Fruit fly (Drosophila melanogaster) whole organism, embryonic: ENCODE results near the gene Iris.

Source experiments
- Asciz ChIP-seq: fragments of 200-800 bp; sonication (Bioruptor generic); optimal IDR thresholded peaks from 2 replicates; lab custom pipeline; 2017; ENCODE audit warnings: missing biosample characterization, mild to moderate bottlenecking, missing genetic modification characterization, missing genetic modification reagents
- Bdp1 ChIP-seq: fragments of 200-800 bp; sonication (Bioruptor generic); optimal IDR thresholded peaks from 3 replicates; lab custom pipeline; 2016; ENCODE audit warnings: missing biosample characterization, missing genetic modification characterization
- Bteb2 ChIP-seq: fragments of 200-800 bp; sonication (Bioruptor generic); optimal IDR thresholded peaks from 2 replicates; lab custom pipeline; 2016; ENCODE audit warnings: missing biosample characterization, missing genetic modification characterization
- CG11247 ChIP-seq: fragments of 200-800 bp; sonication (Bioruptor generic); IDR thresholded peaks from 2 replicates; pipeline ENCODE4 v1.3.6; 2022; ENCODE audit warnings: missing biosample characterization, missing genetic modification characterization
- CG11695 ChIP-seq: fragments of 200-800 bp; sonication (Bioruptor generic); IDR thresholded peaks from 3 replicates; pipeline ENCODE4 v1.3.6; 2022; ENCODE audit warnings: missing biosample characterization, missing genetic modification characterization
- CG12942 ChIP-seq: fragments of 200-800 bp; sonication (Bioruptor generic); optimal IDR thresholded peaks from 3 replicates; lab custom pipeline; 2016; ENCODE audit warnings: missing biosample characterization, missing genetic modification characterization
- CG13775 ChIP-seq: fragments of 200-800 bp; sonication (Bioruptor generic); optimal IDR thresholded peaks from 3 replicates; lab custom pipeline; 2017; ENCODE audit warnings: missing biosample characterization, mild to moderate bottlenecking, missing genetic modification characterization
- CG14860 ChIP-seq: fragments of 200-800 bp; sonication (Bioruptor generic); IDR thresholded peaks from 3 replicates; pipeline ENCODE4 v1.3.6; 2022; ENCODE audit warnings: missing biosample characterization, missing genetic modification characterization; ENCODE audit not compliant: partially characterized antibody
- CG16863 ChIP-seq: fragments of 200-800 bp; sonication (Bioruptor generic); optimal IDR thresholded peaks from 3 replicates; lab custom pipeline; 2016; ENCODE audit warnings: missing biosample characterization, missing genetic modification characterization
- CG2678 ChIP-seq: fragments of 200-800 bp; sonication (Bioruptor generic); optimal IDR thresholded peaks from 3 replicates; lab custom pipeline; 2019; ENCODE audit warnings: missing biosample characterization, mild to moderate bottlenecking, missing genetic modification characterization, moderate library complexity
- CG3281 ChIP-seq: fragments of 200-800 bp; sonication (Bioruptor generic); optimal IDR thresholded peaks from 3 replicates; lab custom pipeline; 2017; ENCODE audit warnings: missing biosample characterization, mild to moderate bottlenecking, missing genetic modification characterization
- CG34224 ChIP-seq: fragments of 200-800 bp; sonication (Bioruptor generic); IDR thresholded peaks from 3 replicates; pipeline ENCODE4 v1.3.6; 2022; ENCODE audit warnings: missing biosample characterization, missing genetic modification characterization; ENCODE audit not compliant: partially characterized antibody
- CG3847 ChIP-seq: fragments of 200-800 bp; sonication (Bioruptor generic); IDR thresholded peaks from 2 replicates; pipeline ENCODE4 v1.3.6; 2022; ENCODE audit warnings: missing biosample characterization, missing genetic modification characterization
- CG42726 ChIP-seq: fragments of 200-800 bp; sonication (Bioruptor generic); IDR thresholded peaks from 2 replicates; pipeline ENCODE4 v1.3.6; 2022; ENCODE audit warnings: missing biosample characterization, missing genetic modification characterization; ENCODE audit not compliant: partially characterized antibody
- CG4424 ChIP-seq: fragments of 200-800 bp; sonication (Bioruptor generic); optimal IDR thresholded peaks from 3 replicates; lab custom pipeline; 2016; ENCODE audit warnings: missing biosample characterization, missing genetic modification characterization
- CG7271 ChIP-seq: fragments of 200-800 bp; sonication (Bioruptor generic); optimal IDR thresholded peaks from 2 replicates; lab custom pipeline; 2018; ENCODE audit warnings: missing biosample characterization, mild to moderate bottlenecking, missing genetic modification characterization, moderate library complexity
- CG7786 ChIP-seq: fragments of 200-800 bp; sonication (Bioruptor generic); optimal IDR thresholded peaks from 2 replicates; lab custom pipeline; 2016; ENCODE audit warnings: missing biosample characterization, missing genetic modification characterization
- CG7963 ChIP-seq: fragments of 200-800 bp; sonication (Bioruptor generic); IDR thresholded peaks from 3 replicates; pipeline ENCODE4 v1.3.6; 2022; ENCODE audit warnings: missing biosample characterization, missing genetic modification characterization; ENCODE audit not compliant: partially characterized antibody
- CG7987 ChIP-seq: fragments of 200-800 bp; sonication (Bioruptor generic); optimal IDR thresholded peaks from 2 replicates; lab custom pipeline; 2018; ENCODE audit warnings: missing biosample characterization, mild to moderate bottlenecking, missing genetic modification characterization, moderate library complexity
- CG9609 ChIP-seq: fragments of 200-800 bp; sonication (Bioruptor generic); optimal IDR thresholded peaks from 3 replicates; lab custom pipeline; 2016; ENCODE audit warnings: missing biosample characterization, missing genetic modification characterization
- CTCF ChIP-seq: fragments of 200-800 bp; sonication (Bioruptor generic); optimal IDR thresholded peaks from 2 replicates; lab custom pipeline; 2017; ENCODE audit warnings: missing biosample characterization, mild to moderate bottlenecking, missing genetic modification characterization, moderate library complexity
- Drgx ChIP-seq: fragments of 200-800 bp; sonication (Bioruptor generic); IDR thresholded peaks from 2 replicates; pipeline ENCODE4 v1.3.6; 2022; ENCODE audit warnings: missing biosample characterization, missing genetic modification characterization
- E2f2 ChIP-seq: fragments of 200-800 bp; sonication (Bioruptor generic); IDR thresholded peaks from 2 replicates; pipeline ENCODE4 v1.3.6; 2022; ENCODE audit warnings: missing biosample characterization, missing genetic modification characterization
- Ets97D ChIP-seq: fragments of 200-800 bp; sonication (Bioruptor generic); optimal IDR thresholded peaks from 3 replicates; lab custom pipeline; 2016; ENCODE audit warnings: missing biosample characterization, missing genetic modification characterization
- Gug ChIP-seq: fragments of 200-800 bp; sonication (Bioruptor generic); IDR thresholded peaks from 4 replicates; pipeline ENCODE4 v1.3.6; 2022; ENCODE audit warnings: missing biosample characterization, missing genetic modification characterization
- HLH3B ChIP-seq: fragments of 200-800 bp; sonication (Bioruptor generic); IDR thresholded peaks from 2 replicates; pipeline ENCODE4 v1.3.6; 2022; ENCODE audit warnings: missing biosample characterization, missing genetic modification characterization
- HmgD ChIP-seq: fragments of 200-800 bp; sonication (Bioruptor generic); optimal IDR thresholded peaks from 3 replicates; lab custom pipeline; 2016; ENCODE audit warnings: missing biosample characterization, missing genetic modification characterization
- Ravus ChIP-seq: fragments of 200-800 bp; sonication (Bioruptor generic); IDR thresholded peaks from 2 replicates; pipeline ENCODE4 v1.3.6; 2022; ENCODE audit warnings: missing biosample characterization, missing genetic modification characterization
- Rx ChIP-seq: fragments of 200-800 bp; sonication (Bioruptor generic); IDR thresholded peaks from 2 replicates; pipeline ENCODE4 v1.3.6; 2022; ENCODE audit warnings: missing biosample characterization, missing genetic modification characterization
- Six4 ChIP-seq: fragments of 200-800 bp; sonication (Bioruptor generic); optimal IDR thresholded peaks from 2 replicates; lab custom pipeline; 2016; ENCODE audit warnings: missing biosample characterization, missing genetic modification characterization
- Sry-δ ChIP-seq: fragments of 200-800 bp; sonication (Bioruptor generic); optimal IDR thresholded peaks from 2 replicates; lab custom pipeline; 2016; ENCODE audit warnings: missing biosample characterization, missing genetic modification characterization
- Trl ChIP-seq, 3 experiments: fragments of >200 bp in 2 of 3; fragments of 200-800 bp in 1 of 3; sonication (Bioruptor generic) in 1 of 3; optimal IDR thresholded peaks; 2 replicates in 1 of 3; 3 replicates in 2 of 3; lab custom pipeline; 2016 to 2017; ENCODE audit warnings: missing biosample characterization in 1 of 3, missing genetic modification characterization in 1 of 3
- al ChIP-seq: fragments of 200-800 bp; sonication (Bioruptor generic); IDR thresholded peaks from 2 replicates; pipeline ENCODE4 v1.3.6; 2022; ENCODE audit warnings: missing biosample characterization, missing genetic modification characterization
- ato ChIP-seq: fragments of 200-800 bp; sonication (Bioruptor generic); IDR thresholded peaks from 2 replicates; pipeline ENCODE4 v1.3.6; 2022; ENCODE audit warnings: missing biosample characterization, missing genetic modification characterization; ENCODE audit not compliant: partially characterized antibody
- bbx ChIP-seq: fragments of 200-800 bp; sonication (Bioruptor generic); IDR thresholded peaks from 2 replicates; pipeline ENCODE4 v1.3.6; 2022; ENCODE audit warnings: missing biosample characterization, missing genetic modification characterization; ENCODE audit not compliant: partially characterized antibody
- chinmo ChIP-seq: fragments of 200-800 bp; sonication (Bioruptor generic); IDR thresholded peaks from 4 replicates; pipeline ENCODE4 v1.3.6; 2022; ENCODE audit warnings: missing biosample characterization, missing genetic modification characterization; ENCODE audit not compliant: partially characterized antibody
- corto ChIP-seq: fragments of 200-800 bp; sonication (Bioruptor generic); optimal IDR thresholded peaks from 2 replicates; lab custom pipeline; 2016; ENCODE audit warnings: missing biosample characterization, mild to moderate bottlenecking, missing genetic modification characterization, moderate library complexity
- crol ChIP-seq: fragments of 200-800 bp; sonication (Bioruptor generic); IDR thresholded peaks from 2 replicates; pipeline ENCODE4 v1.3.6; 2022; ENCODE audit warnings: missing biosample characterization, missing genetic modification characterization
- disco-r ChIP-seq: fragments of 200-800 bp; sonication (Bioruptor generic); optimal IDR thresholded peaks from 2 replicates; lab custom pipeline; 2016; ENCODE audit warnings: missing biosample characterization, missing genetic modification characterization
- dm ChIP-seq: fragments of 200-800 bp; sonication (Bioruptor generic); optimal IDR thresholded peaks from 3 replicates; lab custom pipeline; 2016; ENCODE audit warnings: missing biosample characterization, missing genetic modification characterization
- exex ChIP-seq: fragments of 200-800 bp; sonication (Bioruptor generic); optimal IDR thresholded peaks from 4 replicates; lab custom pipeline; 2018; ENCODE audit warnings: missing biosample characterization, mild to moderate bottlenecking, missing genetic modification characterization, moderate library complexity
- ftz-f1 ChIP-seq: fragments of 200-800 bp; sonication (Bioruptor generic); optimal IDR thresholded peaks from 2 replicates; lab custom pipeline; 2016; ENCODE audit warnings: missing biosample characterization, missing genetic modification characterization
- jing ChIP-seq: fragments of 200-800 bp; sonication (Bioruptor generic); optimal IDR thresholded peaks from 2 replicates; lab custom pipeline; 2018; ENCODE audit warnings: missing biosample characterization, mild to moderate bottlenecking, missing genetic modification characterization
- lbe ChIP-seq: fragments of 200-800 bp; sonication (Bioruptor generic); optimal IDR thresholded peaks from 2 replicates; lab custom pipeline; 2016; ENCODE audit warnings: missing biosample characterization, mild to moderate bottlenecking, missing genetic modification characterization
- lola ChIP-seq, 3 experiments: fragments of >200 bp in 2 of 3; fragments of 200-800 bp in 1 of 3; sonication (Bioruptor generic) in 1 of 3; optimal IDR thresholded peaks; 2 replicates each; lab custom pipeline; 2017 to 2019; ENCODE audit warnings: missing biosample characterization in 3 of 3, missing genetic modification characterization in 3 of 3, mild to moderate bottlenecking in 1 of 3, moderate library complexity in 1 of 3
- nerfin-1 ChIP-seq: fragments of 200-800 bp; sonication (Bioruptor generic); optimal IDR thresholded peaks from 3 replicates; lab custom pipeline; 2019; ENCODE audit warnings: missing biosample characterization, mild to moderate bottlenecking, missing genetic modification characterization, moderate library complexity
- rib ChIP-seq: fragments of 200-800 bp; sonication (Bioruptor generic); IDR thresholded peaks from 2 replicates; pipeline ENCODE4 v1.3.6; 2022; ENCODE audit warnings: missing biosample characterization, missing genetic modification characterization
- row ChIP-seq: fragments of 200-800 bp; sonication (Bioruptor generic); IDR thresholded peaks from 3 replicates; pipeline ENCODE4 v1.3.6; 2022; ENCODE audit warnings: missing biosample characterization, missing genetic modification characterization
- stwl ChIP-seq: fragments of 200-800 bp; sonication (Bioruptor generic); optimal IDR thresholded peaks from 3 replicates; lab custom pipeline; 2018; ENCODE audit warnings: missing biosample characterization, mild to moderate bottlenecking, missing genetic modification characterization, moderate library complexity
- zfh2 ChIP-seq: fragments of 200-800 bp; sonication (Bioruptor generic); optimal IDR thresholded peaks from 2 replicates; lab custom pipeline; 2016; ENCODE audit warnings: missing biosample characterization, missing genetic modification characterization

The Iris gene

dm6 chr2L:1150554-1150953, 16.7 kb upstream of the Iris start, which contains the start of the genes Tfb4 and Vps29 (continued):
- peak; percentile 12 for TF ChIP-seq CG16863 (GFP tag; lab: Kevin White, UChicago)
- TF ChIP-seq disco-r = no peak
- peak; percentile 31 for TF ChIP-seq dm (GFP tag; lab: Kevin White, UChicago)
- peak; percentile 91 for TF ChIP-seq stwl
- peak; percentile 44 for TF ChIP-seq CG7987 (GFP tag; lab: Kevin White, UChicago)
- TF ChIP-seq CG3847 (GFP tag; lab: Robert Waterston, UW) = 0 out of 2 replicates have a peak, but pooled peaks have one; percentile 47
- no peak for TF ChIP-seq lbe
- TF ChIP-seq CG2678 (tag; lab: Kevin White, UChicago) = no peak
- no peak for TF ChIP-seq CTCF (GFP tag; lab: Kevin White, UChicago)
- no peak for TF ChIP-seq corto (GFP tag; lab: Kevin White, UChicago)
- TF ChIP-seq crol (GFP tag; lab: Robert Waterston, UW) = no peak
- TF ChIP-seq chinmo (GFP tag; lab: Robert Waterston, UW) = peak; percentile 96
- TF ChIP-seq CG34224 (GFP tag; lab: Robert Waterston, UW) = peak; percentile 99
- peak; percentile 96 for TF ChIP-seq CG7963 (GFP tag; lab: Robert Waterston, UW)
- TF ChIP-seq CG7786 = peak; percentile 56
- peak; percentile 32 for TF ChIP-seq Bteb2 (GFP tag; lab: Kevin White, UChicago)
- TF ChIP-seq E2f2 (GFP tag; lab: Robert Waterston, UW) = peak; percentile 76
- peak; percentile 59 for TF ChIP-seq HmgD (GFP tag; lab: Kevin White, UChicago)
- no peak for TF ChIP-seq Rx (GFP tag; lab: Robert Waterston, UW)
- TF ChIP-seq Trl (optimal IDR thresholded peaks at IDR 0.05; lab: Kevin White, UChicago) = no peak
- peak; percentile 58 for TF ChIP-seq Trl (GFP tag; optimal IDR thresholded peaks at IDR 0.05; lab: Kevin White, UChicago)
- TF ChIP-seq HLH3B (GFP tag; lab: Robert Waterston, UW) = no peak
- no peak for TF ChIP-seq Asciz (GFP tag; lab: Kevin White, UChicago)
- TF ChIP-seq CG11695 (GFP tag; lab: Robert Waterston, UW) = 0 out of 3 replicates have a peak, but pooled peaks have one; percentile 12
- TF ChIP-seq nerfin-1 (tag; lab: Kevin White, UChicago) = no peak
- TF ChIP-seq Gug (GFP tag; lab: Robert Waterston, UW) = peak; percentile 60; the same call in 1 of the 4 replicates
- TF ChIP-seq CG42726 (GFP tag; lab: Robert Waterston, UW) = peak; percentile 19; the same call in 1 of the 2 replicates
- TF ChIP-seq jing (GFP tag; lab: Kevin White, UChicago) = no peak
- no peak for TF ChIP-seq lola (GFP tag; optimal IDR thresholded peaks at IDR 0.05; lab: Kevin White, UChicago)
- peak; percentile 9 for TF ChIP-seq CG13775 (GFP tag; lab: Kevin White, UChicago)
- peak; percentile 42 for TF ChIP-seq CG7271
- 0 out of 2 replicates have a peak, but pooled peaks have one; percentile 17 for TF ChIP-seq CG11247
- 0 out of 2 replicates have a peak, but pooled peaks have one; percentile 34 for TF ChIP-seq Drgx
- peak; percentile 65 for TF ChIP-seq row (GFP tag; lab: Robert Waterston, UW)
- TF ChIP-seq rib = peak; percentile 62; the same call in 1 of the 2 replicates
- peak; percentile 38; the same call in 1 of the 2 replicates for TF ChIP-seq al
- TF ChIP-seq ato (GFP tag; lab: Robert Waterston, UW) = peak; percentile 96
- peak; percentile 26 for TF ChIP-seq Six4 (GFP tag; lab: Kevin White, UChicago)
- TF ChIP-seq CG4424 (GFP tag; lab: Kevin White, UChicago) = no peak
- TF ChIP-seq bbx (GFP tag; lab: Robert Waterston, UW) = peak; percentile 97
- peak; percentile 94 for TF ChIP-seq Sry-δ (GFP tag; lab: Kevin White, UChicago)
- no peak for TF ChIP-seq CG9609 (GFP tag; lab: Kevin White, UChicago)
- TF ChIP-seq CG14860 (GFP tag; lab: Robert Waterston, UW) = peak; percentile 93
- TF ChIP-seq Bdp1 (GFP tag; lab: Kevin White, UChicago) = no peak
- peak; percentile 12 for TF ChIP-seq CG12942 (GFP tag; lab: Kevin White, UChicago)
- peak; percentile 84 for TF ChIP-seq zfh2 (GFP tag; lab: Kevin White, UChicago)
- TF ChIP-seq Ravus (GFP tag; lab: Robert Waterston, UW) = no peak
- no peak for TF ChIP-seq exex (tag; lab: Kevin White, UChicago)
- TF ChIP-seq CG3281 (GFP tag; lab: Kevin White, UChicago) = no peak
- no peak for TF ChIP-seq ftz-f1 (GFP tag; lab: Kevin White, UChicago)
- peak; percentile 40 for TF ChIP-seq Ets97D
